Worm (Caenorhabditis elegans) whole organism, L4/young adult: ENCODE data around the gene clec-55.

Experiments
- W03F9.2 ChIP-seq: fragments of 150-350 bp; optimal IDR thresholded peaks from 2 replicates; lab custom pipeline; 2014; ENCODE audit warnings: missing biosample characterization, missing genetic modification characterization
- him-1 ChIP-seq: sonication (generic microtip); optimal IDR thresholded peaks from 2 replicates; lab custom pipeline; 2016; ENCODE audit warnings: missing genotype, missing genetic modification reagents, missing genetic modification characterization, missing compliant biosample characterization

DNA sequence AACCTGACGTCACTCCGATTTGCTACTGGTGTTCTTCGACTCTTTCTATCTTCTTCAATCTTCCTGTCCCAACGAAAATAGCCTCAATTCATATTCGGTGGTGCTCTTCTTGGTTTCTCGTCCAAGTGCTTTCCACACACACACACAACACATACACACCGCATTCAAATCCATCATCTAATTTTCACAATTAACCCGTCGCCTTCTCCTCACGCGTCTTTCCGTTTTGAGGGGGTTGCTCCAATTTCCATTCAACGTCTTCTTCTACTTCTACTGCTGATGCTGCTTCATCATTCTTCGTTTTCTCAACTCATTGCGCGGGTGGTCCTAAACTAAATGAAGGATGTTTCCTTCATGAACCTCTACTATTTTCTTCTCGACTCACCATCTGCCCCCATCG, 12.0 kb downstream of the clec-55 start:
- TF ChIP-seq him-1 (no peak), W03F9.2 (no peak)
